Worm (Caenorhabditis elegans) whole organism, L1 larva: ENCODE measurements around the gene EEED8.13.
A peak's percentile ranks its signal among the peaks of the same experiment; 100 is the strongest.

Source experiments
- C16A3.4 ChIP-seq: fragments of 150-350 bp; optimal IDR thresholded peaks from 2 replicates; lab custom pipeline; 2014; ENCODE audit warnings: missing biosample characterization, missing genetic modification characterization
- F16B12.6 ChIP-seq: fragments of 150-350 bp; optimal IDR thresholded peaks from 2 replicates; lab custom pipeline; 2014; ENCODE audit warnings: missing biosample characterization, missing genetic modification characterization
- Y116A8C.19 ChIP-seq: sonication (generic microtip); optimal IDR thresholded peaks from 2 replicates; lab custom pipeline; 2016; ENCODE audit warnings: missing compliant biosample characterization, missing genetic modification characterization, borderline replicate concordance
- aha-1 ChIP-seq: fragments of 150-350 bp; optimal IDR thresholded peaks from 2 replicates; lab custom pipeline; 2014; ENCODE audit warnings: missing biosample characterization, missing genetic modification characterization
- aly-2 ChIP-seq: fragments of 150-350 bp; optimal IDR thresholded peaks from 2 replicates; lab custom pipeline; 2014; ENCODE audit warnings: missing biosample characterization, missing genetic modification characterization
- blmp-1 ChIP-seq: fragments of 150-350 bp; optimal IDR thresholded peaks from 2 replicates; lab custom pipeline; 2014; ENCODE audit warnings: missing biosample characterization, missing genetic modification characterization
- ceh-8 ChIP-seq: fragments of 200-800 bp; sonication (Bioruptor generic); optimal IDR thresholded peaks from 2 replicates; lab custom pipeline; 2018; ENCODE audit warnings: mild to moderate bottlenecking, missing genetic modification characterization, moderate library complexity, missing compliant biosample characterization
- ceh-90 ChIP-seq: sonication (generic microtip); optimal IDR thresholded peaks from 2 replicates; lab custom pipeline; 2016; ENCODE audit warnings: missing genetic modification characterization, missing compliant biosample characterization
- dpl-1 ChIP-seq, 3 experiments: fragments of 150-350 bp in 2 of 3; sonication (generic microtip) in 1 of 3; optimal IDR thresholded peaks; 2 replicates each; lab custom pipeline; 2014 to 2017; ENCODE audit warnings: missing biosample characterization in 3 of 3, missing genetic modification characterization in 3 of 3, missing genetic modification reagents in 3 of 3
- efl-1 ChIP-seq, 4 experiments: fragments of 150-350 bp; optimal IDR thresholded peaks in 3 of 4; peaks in 1 of 4; 1 replicate in 1 of 4; 2 replicates in 3 of 4; lab custom pipeline; 2014; ENCODE audit warnings: missing biosample characterization in 2 of 4, missing genetic modification characterization in 2 of 4, missing genetic modification reagents in 2 of 4
- elt-3 ChIP-seq, 6 experiments: fragments of 150-350 bp in 1 of 6; sonication (generic microtip); optimal IDR thresholded peaks; 2 replicates each; lab custom pipeline; 2017 to 2018; ENCODE audit warnings: missing biosample characterization in 6 of 6, missing genetic modification characterization in 6 of 6, inconsistent platforms in 1 of 6
- ets-5 ChIP-seq: fragments of 200-800 bp; sonication (Bioruptor generic); IDR thresholded peaks from 2 replicates; pipeline ENCODE4 v1.3.6; 2022; ENCODE audit warnings: missing genetic modification characterization, missing compliant biosample characterization
- fkh-10 ChIP-seq: sonication (generic microtip); optimal IDR thresholded peaks from 2 replicates; lab custom pipeline; 2017; ENCODE audit warnings: missing biosample characterization, missing genetic modification reagents, missing genetic modification characterization
- hpl-2 ChIP-seq: fragments of 150-350 bp; optimal IDR thresholded peaks from 2 replicates; lab custom pipeline; 2014; ENCODE audit warnings: missing biosample characterization, missing genetic modification reagents, missing genetic modification characterization
- irx-1 ChIP-seq: sonication (generic microtip); optimal IDR thresholded peaks from 2 replicates; lab custom pipeline; 2016; ENCODE audit warnings: missing genetic modification characterization, missing compliant biosample characterization
- isw-1 ChIP-seq: fragments of 200-800 bp; sonication (Bioruptor generic); IDR thresholded peaks from 2 replicates; pipeline ENCODE4 v1.3.6; 2022; ENCODE audit warnings: missing genetic modification characterization, missing compliant biosample characterization
- jun-1 ChIP-seq: fragments of 150-350 bp; optimal IDR thresholded peaks from 2 replicates; lab custom pipeline; 2014; ENCODE audit warnings: missing biosample characterization, missing genetic modification reagents, missing genetic modification characterization
- lin-13 ChIP-seq: fragments of 150-350 bp; optimal IDR thresholded peaks from 2 replicates; lab custom pipeline; 2014; ENCODE audit warnings: missing biosample characterization, missing genetic modification reagents, missing genetic modification characterization
- lin-14 ChIP-seq: fragments of 200-800 bp; sonication (Bioruptor generic); optimal IDR thresholded peaks from 2 replicates; lab custom pipeline; 2018; ENCODE audit warnings: mild to moderate bottlenecking, missing genetic modification characterization, moderate library complexity, missing compliant biosample characterization
- lin-15B ChIP-seq: fragments of 150-350 bp; sonication (generic microtip); optimal IDR thresholded peaks from 3 replicates; lab custom pipeline; 2014; ENCODE audit warnings: missing biosample characterization, missing genetic modification characterization
- lin-35 ChIP-seq, 2 experiments: fragments of 150-350 bp; optimal IDR thresholded peaks; 2 replicates each; lab custom pipeline; 2014; ENCODE audit warnings: missing biosample characterization in 2 of 2, missing genetic modification characterization in 2 of 2, missing genetic modification reagents in 2 of 2
- lin-39 ChIP-seq: fragments of 150-350 bp; optimal IDR thresholded peaks from 2 replicates; lab custom pipeline; 2014; ENCODE audit warnings: missing biosample characterization, missing genetic modification reagents, missing genetic modification characterization
- lsy-2 ChIP-seq, 2 experiments: fragments of 150-350 bp; optimal IDR thresholded peaks; 2 replicates each; lab custom pipeline; 2014; ENCODE audit warnings: missing biosample characterization in 2 of 2, missing genetic modification characterization in 2 of 2
- mab-9 ChIP-seq: fragments of 200-800 bp; sonication (Bioruptor generic); IDR thresholded peaks from 2 replicates; pipeline ENCODE4 v1.3.6; 2022; ENCODE audit warnings: missing genetic modification reagents, missing genetic modification characterization, missing compliant biosample characterization
- mef-2 ChIP-seq: fragments of 150-350 bp; optimal IDR thresholded peaks from 2 replicates; lab custom pipeline; 2014; ENCODE audit warnings: missing biosample characterization, missing genetic modification characterization
- mep-1 ChIP-seq: fragments of 150-350 bp; optimal IDR thresholded peaks from 2 replicates; lab custom pipeline; 2014; ENCODE audit warnings: missing biosample characterization, missing genetic modification characterization
- nhr-11 ChIP-seq: fragments of 150-350 bp; optimal IDR thresholded peaks from 2 replicates; lab custom pipeline; 2014; ENCODE audit warnings: missing biosample characterization, missing genetic modification characterization
- nhr-237 ChIP-seq: fragments of 150-350 bp; optimal IDR thresholded peaks from 2 replicates; lab custom pipeline; 2014; ENCODE audit warnings: missing biosample characterization, missing genetic modification characterization
- nhr-47 ChIP-seq: sonication (generic microtip); optimal IDR thresholded peaks from 2 replicates; lab custom pipeline; 2016; ENCODE audit warnings: mild to moderate bottlenecking, missing genetic modification characterization, moderate library complexity, missing compliant biosample characterization
- nhr-71 ChIP-seq: sonication (generic microtip); optimal IDR thresholded peaks from 2 replicates; lab custom pipeline; 2016; ENCODE audit warnings: mild to moderate bottlenecking, missing genetic modification characterization, moderate library complexity, missing compliant biosample characterization
- nhr-76 ChIP-seq: sonication (generic microtip); optimal IDR thresholded peaks from 2 replicates; lab custom pipeline; 2017; ENCODE audit warnings: missing biosample characterization, missing genetic modification characterization
- nhr-85 ChIP-seq: sonication (generic microtip); peaks from one replicate; lab custom pipeline; 2016; ENCODE audit warnings: missing genetic modification characterization, inconsistent platforms, missing compliant biosample characterization
- nhr-90 ChIP-seq: sonication (generic microtip); optimal IDR thresholded peaks from 2 replicates; lab custom pipeline; 2016; ENCODE audit warnings: mild to moderate bottlenecking, missing genetic modification characterization, missing compliant biosample characterization; ENCODE audit not compliant: poor library complexity
- pag-3 ChIP-seq: sonication (generic microtip); optimal IDR thresholded peaks from 2 replicates; lab custom pipeline; 2017; ENCODE audit warnings: missing genetic modification characterization, mild to moderate bottlenecking, missing compliant biosample characterization, antibody characterized with exemption, borderline replicate concordance; ENCODE audit not compliant: insufficient read depth
- pax-3 ChIP-seq: fragments of 200-800 bp; sonication (Bioruptor generic); optimal IDR thresholded peaks from 2 replicates; lab custom pipeline; 2018; ENCODE audit warnings: mild to moderate bottlenecking, missing genetic modification characterization, moderate library complexity, missing compliant biosample characterization
- rnt-1 ChIP-seq: sonication (generic microtip); optimal IDR thresholded peaks from 2 replicates; lab custom pipeline; 2016; ENCODE audit warnings: mild to moderate bottlenecking, missing genetic modification characterization, moderate library complexity, missing compliant biosample characterization
- skn-1 ChIP-seq: fragments of 150-350 bp; optimal IDR thresholded peaks from 2 replicates; lab custom pipeline; 2014; ENCODE audit warnings: missing biosample characterization, missing genetic modification characterization
- snpc-4 ChIP-seq: fragments of 150-350 bp; optimal IDR thresholded peaks from 2 replicates; lab custom pipeline; 2014; ENCODE audit warnings: missing biosample characterization, missing genetic modification characterization
- snu-23 ChIP-seq: sonication (generic microtip); optimal IDR thresholded peaks from 2 replicates; lab custom pipeline; 2016; ENCODE audit warnings: missing genetic modification characterization, missing compliant biosample characterization
- tbx-2 ChIP-seq: sonication (generic microtip); optimal IDR thresholded peaks from 2 replicates; lab custom pipeline; 2016; ENCODE audit warnings: missing genetic modification characterization, missing compliant biosample characterization
- tlp-1 ChIP-seq: fragments of 150-350 bp; optimal IDR thresholded peaks from 2 replicates; lab custom pipeline; 2014; ENCODE audit warnings: missing biosample characterization, missing genetic modification characterization
- unc-30 ChIP-seq: sonication (generic microtip); optimal IDR thresholded peaks from 2 replicates; lab custom pipeline; 2017; ENCODE audit warnings: missing biosample characterization, missing genetic modification characterization
- unc-62 ChIP-seq: fragments of 150-350 bp; optimal IDR thresholded peaks from 2 replicates; lab custom pipeline; 2014; ENCODE audit warnings: missing biosample characterization, missing genetic modification reagents, missing genetic modification characterization
- unc-86 ChIP-seq: sonication (generic microtip); optimal IDR thresholded peaks from 2 replicates; lab custom pipeline; 2016; ENCODE audit warnings: missing genetic modification characterization, missing compliant biosample characterization
- xbp-1 ChIP-seq: sonication (generic microtip); optimal IDR thresholded peaks from 2 replicates; lab custom pipeline; 2016; ENCODE audit warnings: missing genetic modification characterization, missing compliant biosample characterization
- zag-1 ChIP-seq: fragments of 150-350 bp; optimal IDR thresholded peaks from 2 replicates; lab custom pipeline; 2014; ENCODE audit warnings: missing biosample characterization, missing genetic modification characterization
- zip-4 ChIP-seq: fragments of 200-800 bp; sonication (Bioruptor generic); optimal IDR thresholded peaks from 2 replicates; lab custom pipeline; 2018; ENCODE audit warnings: mild to moderate bottlenecking, missing genetic modification characterization, moderate library complexity, missing compliant biosample characterization
- ztf-11 ChIP-seq, 2 experiments: sonication (generic microtip); optimal IDR thresholded peaks; 2 replicates each; lab custom pipeline; 2016 to 2017; ENCODE audit warnings: missing genetic modification characterization in 2 of 2, missing biosample characterization in 1 of 2, missing compliant biosample characterization in 1 of 2

Gene EEED8.13

DNA sequence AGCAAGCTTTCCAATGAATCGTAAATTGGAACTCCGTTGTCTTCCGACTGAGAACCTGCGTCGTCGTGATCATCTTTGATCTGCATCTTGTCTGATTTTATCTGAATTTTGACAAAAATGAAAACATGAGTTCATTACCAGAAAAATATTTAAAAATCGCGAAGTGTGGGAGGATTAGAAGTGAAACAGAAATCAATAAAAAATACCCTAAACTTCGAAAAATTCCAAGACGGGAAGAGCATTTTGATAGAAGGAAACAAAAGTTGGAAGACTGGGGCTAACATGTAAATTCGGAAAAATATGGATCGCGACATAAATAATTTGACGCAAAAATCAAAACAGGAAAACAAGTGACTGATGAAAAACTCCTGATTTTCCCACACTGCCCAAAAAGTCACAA is 13.3 kb upstream of the EEED8.13 start, which contains the start of gene F07F6.8:
Gene F07F6.8 (minus strand): TSS at position 101 of the 400 bp plus-strand sequence.
- TF ChIP-seq xbp-1 (no peak), tlp-1 (tag; lab: Kevin White, UChicago) (no peak), aly-2 (tag; lab: Kevin White, UChicago) (no peak), tbx-2 (tag; lab: Kevin White, UChicago) (no peak), pax-3 (tag; lab: Kevin White, UChicago) (no peak), ets-5 (GFP tag; lab: Robert Waterston, UW) (no peak), ceh-90 (tag; lab: Kevin White, UChicago) (no peak), irx-1 (no peak)

DNA sequence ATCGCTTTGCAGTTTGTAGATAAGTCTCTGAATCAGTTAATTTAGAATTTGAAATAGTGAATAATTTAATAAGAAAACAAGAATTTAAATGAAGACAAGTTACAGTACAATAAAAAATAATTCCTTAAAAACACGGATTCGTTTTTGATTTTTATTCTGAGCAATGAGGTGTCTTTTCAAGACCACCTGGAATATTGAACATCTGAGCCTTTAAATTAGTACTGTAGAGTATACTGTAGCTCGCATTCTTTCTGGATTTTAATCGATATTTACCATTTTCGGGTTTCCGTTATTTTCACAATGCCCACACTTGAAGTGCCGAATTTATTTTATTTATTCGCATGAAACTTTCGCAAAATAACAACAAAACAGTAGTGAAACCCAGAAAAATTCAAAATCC is 11.5 kb upstream of the EEED8.13 start, which contains the start of gene F07F6.7:
Gene F07F6.7 (minus strand): TSS at position 27 of the 400 bp plus-strand sequence.
- no peak for TF ChIP-seq nhr-90
- no peak for TF ChIP-seq mab-9
- TF ChIP-seq pag-3 (tag; lab: Kevin White, UChicago): no peak
- TF ChIP-seq zag-1 (tag; lab: Kevin White, UChicago): no peak
- no peak for TF ChIP-seq ceh-8 (GFP tag; lab: Kevin White, UChicago)
- no peak for TF ChIP-seq efl-1 (optimal IDR thresholded peaks at IDR 0.05; lab: Kevin White, UChicago)
- no peak for TF ChIP-seq efl-1 (GFP tag; optimal IDR thresholded peaks at IDR 0.05 in 1 of 2; lab: Kevin White, UChicago)
- no peak for TF ChIP-seq Y116A8C.19 (tag; lab: Kevin White, UChicago)
- no peak for TF ChIP-seq aha-1 (tag; lab: Kevin White, UChicago)
- TF ChIP-seq hpl-2 (GFP tag; lab: Kevin White, UChicago): no peak
- no peak for TF ChIP-seq nhr-237
- peak; percentile 51 for TF ChIP-seq nhr-85 (tag; lab: Kevin White, UChicago)
- TF ChIP-seq nhr-71 (tag; lab: Kevin White, UChicago): peak; percentile 32
- TF ChIP-seq zip-4 (GFP tag; lab: Kevin White, UChicago): no peak
- no peak for TF ChIP-seq mep-1
- TF ChIP-seq rnt-1 (tag; lab: Kevin White, UChicago): no peak
- no peak for TF ChIP-seq unc-86
- peak; percentile 8 to 20 for TF ChIP-seq lsy-2 (tag; optimal IDR thresholded peaks at IDR 0.05; lab: Kevin White, UChicago)
- TF ChIP-seq elt-3 (tag; optimal IDR thresholded peaks at IDR 0.05; lab: Kevin White, UChicago): no peak
- TF ChIP-seq lin-39: no peak
- no peak for TF ChIP-seq lin-15B
- no peak for TF ChIP-seq mef-2 (tag; lab: Kevin White, UChicago)
- TF ChIP-seq ztf-11 (tag; optimal IDR thresholded peaks at IDR 0.05; lab: Kevin White, UChicago): no peak
- no peak for TF ChIP-seq nhr-11 (tag; lab: Kevin White, UChicago)
- no peak for TF ChIP-seq unc-30 (tag; lab: Kevin White, UChicago)
- no peak for TF ChIP-seq jun-1 (tag; lab: Kevin White, UChicago)
- peak; percentile 6 for TF ChIP-seq snu-23 (GFP tag; lab: Kevin White, UChicago)
- no peak for TF ChIP-seq isw-1
- TF ChIP-seq lin-14: no peak

DNA sequence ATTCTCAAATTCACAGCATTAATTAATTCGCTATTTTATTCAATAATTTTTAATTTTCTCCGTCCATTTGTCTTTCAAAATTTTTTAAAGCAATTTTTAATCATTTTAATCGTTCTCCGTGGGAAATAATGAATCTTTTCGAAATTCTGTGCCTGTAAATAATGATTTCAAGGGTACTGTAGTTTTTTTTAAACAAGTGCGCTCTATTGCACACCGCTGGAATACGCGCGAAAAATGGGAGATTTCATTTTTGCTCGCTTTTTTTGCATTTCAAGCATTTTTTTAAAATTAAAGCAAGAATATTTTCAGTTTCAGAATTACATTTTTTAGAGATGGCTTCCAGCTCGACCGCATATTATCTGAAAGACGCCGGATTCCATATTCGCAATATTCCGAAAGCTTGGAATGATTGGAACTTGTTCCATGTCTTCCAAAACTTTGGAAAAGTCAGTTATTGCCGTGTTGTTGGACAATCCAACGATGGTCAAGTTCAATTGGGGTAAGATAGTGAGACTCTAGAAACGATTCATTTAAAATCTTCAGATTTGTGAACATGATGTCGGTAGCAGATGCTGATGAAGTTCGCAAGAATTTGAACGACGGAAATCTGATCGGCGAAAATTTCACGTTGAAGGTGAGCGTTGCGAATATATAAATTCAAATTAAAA is 8.7 kb upstream of the EEED8.13 start, which contains the start of gene tofu-6:
Gene tofu-6 (plus strand): TSS at position 302 of the 668 bp plus-strand sequence.
- TF ChIP-seq skn-1 (tag; lab: Kevin White, UChicago) (no peak), lin-15B (peak; percentile 10), efl-1 (optimal IDR thresholded peaks at IDR 0.05; lab: Kevin White, UChicago) (peak; percentile 69 to 73), efl-1 (GFP tag; optimal IDR thresholded peaks at IDR 0.05 in 1 of 2; lab: Kevin White, UChicago) (peak; percentile 71 to 95), aha-1 (tag; lab: Kevin White, UChicago) (no peak), lsy-2 (tag; optimal IDR thresholded peaks at IDR 0.05; lab: Kevin White, UChicago) (peak; percentile 64 to 95), F16B12.6 (tag; lab: Kevin White, UChicago) (peak; percentile 16), fkh-10 (no peak), mab-9 (no peak), C16A3.4 (peak; percentile 11), dpl-1 (GFP tag; optimal IDR thresholded peaks at IDR 0.05; lab: Kevin White, UChicago) (peak; percentile 55 to 80 (median 62)), blmp-1 (tag; lab: Kevin White, UChicago) (peak; percentile 30), lin-13 (GFP tag; lab: Kevin White, UChicago) (no peak), snpc-4 (no peak), nhr-76 (tag; lab: Kevin White, UChicago) (no peak), lin-35 (GFP tag; optimal IDR thresholded peaks at IDR 0.05; lab: Kevin White, UChicago) (peak; percentile 25 to 85), mep-1 (peak; percentile 43), nhr-47 (no peak), unc-62 (GFP tag; lab: Kevin White, UChicago) (no peak)
- TF ChIP-seq, all 84 proteins: peak for 9
